Worm (Caenorhabditis elegans): ENCODE data around the gene srg-1.

DNA sequence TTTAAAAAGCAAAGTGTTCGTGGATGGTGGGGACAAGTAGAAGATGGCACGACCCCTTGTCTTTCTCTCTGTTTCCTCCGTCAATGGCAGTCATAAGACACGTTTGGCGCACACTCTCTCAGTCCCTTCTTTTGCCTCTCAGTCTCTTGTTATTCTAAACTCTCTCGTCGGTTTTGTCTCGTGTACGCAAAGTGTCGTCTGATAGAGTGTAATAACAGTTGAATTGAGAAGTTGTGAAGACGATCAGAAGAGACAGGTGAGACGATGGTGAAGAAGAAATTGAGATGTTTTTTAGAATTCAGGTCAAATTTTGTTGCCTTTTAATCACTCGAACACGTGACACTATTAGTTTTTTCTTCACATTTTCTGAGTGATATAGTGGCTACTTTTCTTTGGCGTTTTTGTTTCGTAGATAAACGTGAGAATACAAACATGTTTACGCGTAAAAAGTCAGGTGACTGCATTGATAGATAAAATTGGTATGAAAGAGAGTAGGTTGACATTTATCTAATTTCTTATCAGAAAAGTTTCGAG, 45.0 kb upstream of the srg-1 start, which contains the start of gene F47D12.9:
- TF ChIP-seq fkh-10 (GFP tag; optimal IDR thresholded peaks at IDR 0.05) (no peak), dve-1 (tag; optimal IDR thresholded peaks at IDR 0.05; ENCODE audit: insufficient read depth) (peak; percentile 83), zfp-3 (GFP tag; conservative IDR thresholded peaks at IDR 0.05) (0 out of 2 replicates have a peak, but pooled peaks have one; percentile 5), fos-1 (tag; optimal IDR thresholded peaks at IDR 0.05) (no peak), nhr-237 (tag; optimal IDR thresholded peaks at IDR 0.05) (no peak), hlh-30 (tag; optimal IDR thresholded peaks at IDR 0.05; ENCODE audit: insufficient read depth) (peak; percentile 98), mes-2 (tag; optimal IDR thresholded peaks at IDR 0.05; ENCODE audit: poor library complexity, severe bottlenecking) (peak; percentile 71)
